Worm (Caenorhabditis elegans): ENCODE data around the gene fbxb-64.

fbxb-64 gene

DNA sequence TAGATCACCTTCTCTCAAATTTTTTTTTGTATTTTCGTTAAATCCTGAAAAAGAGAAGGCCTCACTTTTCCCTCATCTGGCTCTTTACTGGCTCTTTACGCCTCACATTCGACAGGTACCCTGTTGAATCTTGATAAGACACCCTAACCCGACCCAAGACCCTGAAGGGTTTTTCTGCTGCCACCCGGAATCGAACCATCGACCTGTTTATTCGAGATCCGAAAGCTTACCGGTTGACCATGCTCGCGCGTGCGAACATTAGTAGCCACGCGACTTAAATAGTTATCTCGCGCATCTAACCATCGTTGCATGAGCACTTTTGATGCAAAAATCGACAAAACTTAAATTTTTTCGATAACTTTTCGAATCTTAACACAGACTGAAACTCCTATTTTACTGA, 42.1 kb downstream of the fbxb-64 start:
- TF ChIP-seq lir-1 (GFP tag; conservative IDR thresholded peaks at IDR 0.05) = no peak
- TF ChIP-seq rpc-1 (optimal IDR thresholded peaks at IDR 0.05) = no peak
- peak; percentile 56 for TF ChIP-seq rpc-1 (tag; optimal IDR thresholded peaks at IDR 0.05)
- 0 out of 2 replicates have a peak, but pooled peaks have one; percentile 10 for TF ChIP-seq nhr-120 (GFP tag; IDR thresholded peaks at IDR 0.05)

DNA sequence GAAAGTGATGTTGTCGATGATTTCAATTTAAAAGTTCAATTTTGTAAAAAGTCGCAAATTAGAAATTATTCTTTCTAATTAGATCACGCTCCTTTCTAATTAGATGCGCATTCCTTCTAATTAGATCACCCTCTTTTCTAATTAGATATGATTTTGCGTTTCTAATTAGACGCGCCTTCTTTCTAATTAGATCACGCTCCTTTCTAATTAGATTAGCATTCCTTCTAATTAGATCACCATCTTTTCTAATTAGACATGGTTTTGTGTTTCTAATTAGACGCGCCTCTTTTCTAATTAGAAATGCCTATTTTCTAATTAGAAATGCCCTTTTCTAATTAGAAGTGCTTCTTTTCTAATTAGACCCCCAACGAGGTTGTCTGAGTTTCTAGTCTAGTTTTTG, 43.6 kb downstream of the fbxb-64 start:
- TF ChIP-seq madf-6 (GFP tag; IDR thresholded peaks at IDR 0.05) = no peak
- TF ChIP-seq hlh-12 (tag; optimal IDR thresholded peaks at IDR 0.05) = no peak

DNA sequence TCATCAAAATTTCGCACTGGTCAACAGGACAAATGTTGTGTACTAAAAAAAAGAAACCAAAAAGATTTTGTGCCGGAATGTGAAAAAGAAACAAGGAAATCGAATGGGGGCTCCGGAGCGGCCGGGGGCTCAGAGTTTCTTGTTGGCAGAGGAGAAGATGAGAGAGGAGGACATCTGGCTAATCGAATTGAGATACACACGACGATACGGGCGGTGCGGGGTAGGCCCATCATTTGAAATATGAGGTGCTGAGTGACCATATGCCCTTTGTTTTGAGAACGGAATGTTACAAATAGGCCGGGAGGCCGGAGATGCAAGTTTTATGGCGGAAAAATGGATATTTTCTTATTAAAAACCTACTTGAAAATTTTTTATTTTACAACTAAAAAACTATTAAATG, 45.0 kb downstream of the fbxb-64 start:
- TF ChIP-seq nfya-2 (GFP tag; IDR thresholded peaks at IDR 0.05) (no peak), egl-18 (GFP tag; IDR thresholded peaks at IDR 0.05) (no peak), F22D6.2 (tag; optimal IDR thresholded peaks at IDR 0.05) (no peak), bed-2 (GFP tag; IDR thresholded peaks at IDR 0.05) (no peak), nfyb-1 (GFP tag; IDR thresholded peaks at IDR 0.05) (no peak), zfh-2 (GFP tag; conservative IDR thresholded peaks at IDR 0.05) (0 out of 2 replicates have a peak, but pooled peaks have one; percentile 39)

DNA sequence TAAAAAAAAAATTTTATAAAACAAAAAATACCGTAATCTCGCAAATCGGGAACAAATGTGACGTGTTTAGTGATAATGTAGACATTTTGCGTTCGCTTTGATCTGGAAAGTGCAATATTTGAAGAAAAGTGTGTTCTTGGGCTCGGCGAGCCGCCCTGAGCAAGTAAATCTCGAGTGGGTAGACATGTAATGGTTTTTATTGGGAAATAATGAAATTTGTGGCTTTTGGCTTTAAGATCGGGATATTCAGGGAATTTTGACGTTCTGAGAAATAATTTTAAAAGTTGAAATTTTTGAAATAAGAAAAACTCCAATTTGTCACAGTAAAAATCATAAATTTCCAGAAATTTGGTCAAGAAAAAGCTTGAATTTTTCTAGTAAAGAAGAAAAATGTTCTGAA, 49.5 kb downstream of the fbxb-64 start, which contains the start of gene C14B4.2:
C14B4.2 (minus strand) TSS at position 101 of the 400 bp plus-strand sequence.
- TF ChIP-seq madf-3 (GFP tag; IDR thresholded peaks at IDR 0.05) (no peak), gei-17 (GFP tag; optimal IDR thresholded peaks at IDR 0.05) (no peak), die-1 (tag; optimal IDR thresholded peaks at IDR 0.05) (no peak), ztf-6 (GFP tag; IDR thresholded peaks at IDR 0.05) (no peak), lin-26 (GFP tag; IDR thresholded peaks at IDR 0.05) (no peak), F33H1.4 (GFP tag; IDR thresholded peaks at IDR 0.05) (no peak), nhr-120 (GFP tag; IDR thresholded peaks at IDR 0.05) (no peak)

Measured in whole organism, young adult.